Worm (Caenorhabditis elegans): ENCODE data around the gene tbb-6.
A peak's percentile ranks its signal among the peaks of the same experiment; 100 is the strongest.

tbb-6 gene

DNA sequence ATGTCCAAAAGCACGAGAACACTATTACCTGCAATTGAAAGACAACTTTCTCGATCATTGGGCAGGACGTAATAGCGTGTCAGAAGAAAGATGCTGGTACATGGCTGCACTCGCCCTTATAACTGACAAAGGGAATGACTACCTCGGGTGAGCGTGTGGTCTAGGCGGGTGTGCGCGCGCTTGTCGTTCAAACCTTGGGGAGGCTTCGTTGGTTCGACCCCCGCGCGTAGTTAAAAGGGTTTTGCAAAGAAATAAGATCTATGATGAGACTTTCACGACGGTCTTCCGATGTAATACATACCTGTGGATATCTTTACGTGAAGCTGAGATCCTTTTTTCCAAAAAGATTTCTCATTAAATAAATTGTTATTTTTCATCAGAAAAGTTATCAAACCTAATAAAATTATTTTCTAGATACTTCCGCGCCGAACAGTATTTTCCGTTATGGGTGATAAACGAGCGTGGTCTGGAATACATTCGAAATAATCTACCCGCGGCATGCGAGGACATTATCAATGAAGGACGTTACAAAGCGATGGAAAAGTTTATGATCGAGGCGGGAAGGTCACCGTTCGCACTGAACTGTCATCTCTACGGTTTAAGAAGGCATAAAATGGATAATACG is 42.2 kb downstream of the tbb-6 start (continued):
- TF ChIP-seq T07F8.4 (tag; optimal IDR thresholded peaks at IDR 0.05) (peak; percentile 96), B0035.1 (tag; optimal IDR thresholded peaks at IDR 0.05) (peak; percentile 96), F57C9.4 (tag; optimal IDR thresholded peaks at IDR 0.05) (peak; percentile 99), attf-5 (GFP tag; optimal IDR thresholded peaks at IDR 0.05) (peak; percentile 97), him-1 (tag; optimal IDR thresholded peaks at IDR 0.05) (peak; percentile 99), dpff-1 (tag; optimal IDR thresholded peaks at IDR 0.05) (peak; percentile 99), attf-6 (GFP tag; IDR thresholded peaks at IDR 0.05) (peak; percentile 92), tbp1 (GFP tag; optimal IDR thresholded peaks at IDR 0.05) (peak; percentile 96), aptf-2 (GFP tag; conservative IDR thresholded peaks at IDR 0.05) (peak; percentile 85), F33H1.4 (GFP tag; IDR thresholded peaks at IDR 0.05) (peak; percentile 74), B0261.1 (tag; optimal IDR thresholded peaks at IDR 0.05) (peak; percentile 99), ceh-79 (tag; optimal IDR thresholded peaks at IDR 0.05) (peak; percentile 100), unc-62 (GFP tag; optimal IDR thresholded peaks at IDR 0.05) (no peak), efl-1 (GFP tag; optimal IDR thresholded peaks at IDR 0.05) (peak; percentile 49), rec-8 (tag; optimal IDR thresholded peaks at IDR 0.05) (peak; percentile 96 to 99), F49E8.2 (tag; optimal IDR thresholded peaks at IDR 0.05; ENCODE audit: insufficient read depth) (peak; percentile 80), xnd-1 (tag; optimal IDR thresholded peaks at IDR 0.05) (peak; percentile 50), egl-44 (GFP tag; IDR thresholded peaks at IDR 0.05) (peak; percentile 99), lin-40 (tag; optimal IDR thresholded peaks at IDR 0.05) (peak; percentile 91), nhr-80 (tag; optimal IDR thresholded peaks at IDR 0.05) (peak; percentile 67), tbx-9 (tag; optimal IDR thresholded peaks at IDR 0.05; ENCODE audit: borderline replicate concordance) (peak; percentile 99), Y56A3A.18 (GFP tag; IDR thresholded peaks at IDR 0.05) (peak; percentile 99), Y53F4B.3 (GFP tag; IDR thresholded peaks at IDR 0.05) (peak; percentile 90), cebp-2 (GFP tag; IDR thresholded peaks at IDR 0.05) (peak; percentile 100), T26A5.8 (tag; optimal IDR thresholded peaks at IDR 0.05) (peak; percentile 100), rpc-1 (optimal IDR thresholded peaks at IDR 0.05) (peak; percentile 100), rpc-1 (tag; optimal IDR thresholded peaks at IDR 0.05) (peak; percentile 100), atf-7 (tag; optimal IDR thresholded peaks at IDR 0.05) (peak; percentile 97), F52B5.7 (tag; optimal IDR thresholded peaks at IDR 0.05) (peak; percentile 100), F22D6.2 (tag; optimal IDR thresholded peaks at IDR 0.05) (peak; percentile 90), mxl-1 (tag; optimal IDR thresholded peaks at IDR 0.05) (peak; percentile 99), mes-4 (tag; optimal IDR thresholded peaks at IDR 0.05) (peak; percentile 96), B0019.2 (GFP tag; conservative IDR thresholded peaks at IDR 0.05) (peak; percentile 89), akir-1 (GFP tag; optimal IDR thresholded peaks at IDR 0.05) (peak; percentile 89), nhr-27 (tag; optimal IDR thresholded peaks at IDR 0.05) (peak; percentile 100), F57A8.1 (GFP tag; optimal IDR thresholded peaks at IDR 0.05) (peak; percentile 100), unc-130 (GFP tag; optimal IDR thresholded peaks at IDR 0.05) (peak; percentile 85), sdz-38 (tag; optimal IDR thresholded peaks at IDR 0.05) (peak; percentile 76), sea-2 (GFP tag; IDR thresholded peaks at IDR 0.05) (peak; percentile 99), K12H6.12 (tag; optimal IDR thresholded peaks at IDR 0.05) (peak; percentile 91), snpc-1.1 (tag; optimal IDR thresholded peaks at IDR 0.05; ENCODE audit: insufficient read depth) (peak; percentile 86), ceh-27 (GFP tag; optimal IDR thresholded peaks at IDR 0.05) (peak; percentile 99), repo-1 (tag; optimal IDR thresholded peaks at IDR 0.05) (peak; percentile 99), ztf-28 (GFP tag; IDR thresholded peaks at IDR 0.05) (peak; percentile 97), Y53G8AR.9 (GFP tag; conservative IDR thresholded peaks at IDR 0.05) (peak; percentile 96), ceh-40 (GFP tag; IDR thresholded peaks at IDR 0.05) (peak; percentile 97), madf-8 (GFP tag; conservative IDR thresholded peaks at IDR 0.05) (peak; percentile 81), mcd-1 (GFP tag; IDR thresholded peaks at IDR 0.05) (peak; percentile 90)
